Fruit fly (Drosophila melanogaster): ENCODE measurements around the gene mRNA-cap.

Gene mRNA-cap

dm6 chrX:14237873-14238394, 4.7 kb downstream of the mRNA-cap start, which contains the start of the genes Fbxl4 and Dus2 (continued):
- TF ChIP-seq bcd (GFP tag; optimal IDR thresholded peaks at IDR 0.05) (peak; percentile 93), CG32532 (GFP tag; IDR thresholded peaks at IDR 0.05) (peak; percentile 92), CG13123 (GFP tag; optimal IDR thresholded peaks at IDR 0.05) (peak; percentile 68), Elba2 (GFP tag; optimal IDR thresholded peaks at IDR 0.05) (peak; percentile 66), lab (GFP tag; optimal IDR thresholded peaks at IDR 0.05) (peak; percentile 92), CG32772 (GFP tag; IDR thresholded peaks at IDR 0.05) (peak; percentile 92), ac (GFP tag; optimal IDR thresholded peaks at IDR 0.05) (peak; percentile 45), Bteb2 (GFP tag; optimal IDR thresholded peaks at IDR 0.05) (peak; percentile 90), CG6765 (GFP tag; optimal IDR thresholded peaks at IDR 0.05) (peak; percentile 85), cg (GFP tag; optimal IDR thresholded peaks at IDR 0.05) (no peak), CG11560 (tag; IDR thresholded peaks at IDR 0.05) (peak; percentile 81), Nf-YB (GFP tag; optimal IDR thresholded peaks at IDR 0.05) (peak; percentile 70), Oaz (GFP tag; IDR thresholded peaks at IDR 0.05) (peak; percentile 86), CG13287 (GFP tag; IDR thresholded peaks at IDR 0.05; ENCODE audit: partially characterized antibody) (peak; percentile 57; the same call in 1 of the 2 replicates), Nf-YC (tag; optimal IDR thresholded peaks at IDR 0.05) (peak; percentile 80), onecut (GFP tag; IDR thresholded peaks at IDR 0.05) (peak; percentile 87), NfI (GFP tag; optimal IDR thresholded peaks at IDR 0.05) (peak; percentile 89), CG4360 (GFP tag; IDR thresholded peaks at IDR 0.05) (0 out of 2 replicates have a peak, but pooled peaks have one; percentile 43), CG10565 (GFP tag; optimal IDR thresholded peaks at IDR 0.05) (peak; percentile 67), NC2α (GFP tag; optimal IDR thresholded peaks at IDR 0.05) (peak; percentile 63), Gsc (GFP tag; IDR thresholded peaks at IDR 0.05) (peak; percentile 80), Neu2 (GFP tag; optimal IDR thresholded peaks at IDR 0.05; ENCODE audit: borderline replicate concordance) (peak; percentile 38), Doc3 (GFP tag; IDR thresholded peaks at IDR 0.05; ENCODE audit: partially characterized antibody) (0 out of 3 replicates have a peak, but pooled peaks have one; percentile 25), CG9437 (GFP tag; optimal IDR thresholded peaks at IDR 0.05) (peak; percentile 84), danr (GFP tag; IDR thresholded peaks at IDR 0.05) (peak; percentile 81), ftz-f1 (GFP tag; optimal IDR thresholded peaks at IDR 0.05) (peak; percentile 51), Poxn (GFP tag; IDR thresholded peaks at IDR 0.05) (peak; percentile 68), Oli (tag; optimal IDR thresholded peaks at IDR 0.05) (peak; percentile 89), CG3163 (GFP tag; optimal IDR thresholded peaks at IDR 0.05) (peak; percentile 70), dmrt11E (tag; optimal IDR thresholded peaks at IDR 0.05) (peak; percentile 95), CG2202 (tag; optimal IDR thresholded peaks at IDR 0.05) (peak; percentile 81), grau (tag; optimal IDR thresholded peaks at IDR 0.05) (peak; percentile 90), NK7.1 (GFP tag; optimal IDR thresholded peaks at IDR 0.05) (peak; percentile 83), MBD-R2 (GFP tag; IDR thresholded peaks at IDR 0.05) (peak; percentile 86), chinmo (GFP tag; IDR thresholded peaks at IDR 0.05; ENCODE audit: partially characterized antibody) (no peak), mam (GFP tag; optimal IDR thresholded peaks at IDR 0.05) (peak; percentile 92), Deaf1 (tag; optimal IDR thresholded peaks at IDR 0.05) (peak; percentile 63), Max (GFP tag; optimal IDR thresholded peaks at IDR 0.05) (peak; percentile 92), CoRest (tag; optimal IDR thresholded peaks at IDR 0.05) (peak; percentile 96), CG10462 (GFP tag; optimal IDR thresholded peaks at IDR 0.05) (peak; percentile 91), toy (GFP tag; IDR thresholded peaks at IDR 0.05) (peak; percentile 74), CG10543 (GFP tag; optimal IDR thresholded peaks at IDR 0.05) (peak; percentile 89), maf-S (GFP tag; optimal IDR thresholded peaks at IDR 0.05) (peak; percentile 86), CG15479 (GFP tag; optimal IDR thresholded peaks at IDR 0.05) (no peak), HHEX (GFP tag; optimal IDR thresholded peaks at IDR 0.05) (peak; percentile 89), CG17359 (tag; optimal IDR thresholded peaks at IDR 0.05) (peak; percentile 84), CG32767 (GFP tag; IDR thresholded peaks at IDR 0.05) (peak; percentile 88), gsb (GFP tag; IDR thresholded peaks at IDR 0.05) (peak; percentile 80), YL-1 (GFP tag; optimal IDR thresholded peaks at IDR 0.05) (peak; percentile 81), Drgx (GFP tag; IDR thresholded peaks at IDR 0.05) (peak; percentile 79)
